Fruit fly (Drosophila melanogaster): ENCODE results near the gene CkIIalpha-i1.

The CkIIalpha-i1 gene

dm6 chr3L:15802655-15803054, 14.1 kb upstream of the CkIIalpha-i1 start (continued):
- no peak for TF ChIP-seq unc-4 (GFP tag; IDR thresholded peaks at IDR 0.05; ENCODE audit: partially characterized antibody)
- no peak for TF ChIP-seq Dll (GFP tag; IDR thresholded peaks at IDR 0.05; ENCODE audit: partially characterized antibody)
- no peak for TF ChIP-seq jing (GFP tag; optimal IDR thresholded peaks at IDR 0.05)
- no peak for TF ChIP-seq CG4730 (GFP tag; IDR thresholded peaks at IDR 0.05)
- no peak for TF ChIP-seq gro (GFP tag; optimal IDR thresholded peaks at IDR 0.05)
- 0 out of 2 replicates have a peak, but pooled peaks have one; percentile 35 for TF ChIP-seq Xrp1 (GFP tag; IDR thresholded peaks at IDR 0.05)
- 0 out of 3 replicates have a peak, but pooled peaks have one; percentile 36 for TF ChIP-seq zfh1 (GFP tag; IDR thresholded peaks at IDR 0.05)
- no peak for TF ChIP-seq CkIIα-i1 (GFP tag; IDR thresholded peaks at IDR 0.05)
- TF ChIP-seq ato (GFP tag; IDR thresholded peaks at IDR 0.05; ENCODE audit: partially characterized antibody) = no peak
- TF ChIP-seq CG2202 (tag; optimal IDR thresholded peaks at IDR 0.05) = no peak
- no peak for TF ChIP-seq CG14965 (GFP tag; optimal IDR thresholded peaks at IDR 0.05; ENCODE audit: borderline replicate concordance)
- no peak for TF ChIP-seq MTF-1 (GFP tag; optimal IDR thresholded peaks at IDR 0.05; ENCODE audit: borderline replicate concordance)
- no peak for TF ChIP-seq gfzf (GFP tag; optimal IDR thresholded peaks at IDR 0.05)
- TF ChIP-seq CG3838 (GFP tag; optimal IDR thresholded peaks at IDR 0.05) = no peak
- TF ChIP-seq CG17829 (tag; optimal IDR thresholded peaks at IDR 0.05) = peak; percentile 53
- peak; percentile 39 for TF ChIP-seq Ets65A (GFP tag)
- TF ChIP-seq PHDP (tag; optimal IDR thresholded peaks at IDR 0.05) = no peak
- peak; percentile 52 for TF ChIP-seq CG15696 (tag; optimal IDR thresholded peaks at IDR 0.05)
- TF ChIP-seq tin (GFP tag; optimal IDR thresholded peaks at IDR 0.05) = no peak
- TF ChIP-seq grau (tag; optimal IDR thresholded peaks at IDR 0.05) = peak; percentile 6
- TF ChIP-seq Doc2 (GFP tag; IDR thresholded peaks at IDR 0.05) = no peak
- peak; percentile 5 for TF ChIP-seq CG14710 (tag; optimal IDR thresholded peaks at IDR 0.05)
- no peak for TF ChIP-seq Doc3 (GFP tag; IDR thresholded peaks at IDR 0.05; ENCODE audit: partially characterized antibody)
- no peak for TF ChIP-seq Hey (tag; optimal IDR thresholded peaks at IDR 0.05)
- TF ChIP-seq crc (GFP tag; optimal IDR thresholded peaks at IDR 0.05) = no peak
- TF ChIP-seq CG3281 (GFP tag; optimal IDR thresholded peaks at IDR 0.05) = no peak
- TF ChIP-seq br (optimal IDR thresholded peaks at IDR 0.05) = no peak
- TF ChIP-seq Ets97D (GFP tag; optimal IDR thresholded peaks at IDR 0.05) = no peak
- no peak for TF ChIP-seq CG10959 (GFP tag; IDR thresholded peaks at IDR 0.05)
- TF ChIP-seq Side (GFP tag; optimal IDR thresholded peaks at IDR 0.05) = no peak
- peak; percentile 34 for TF ChIP-seq gem (tag; optimal IDR thresholded peaks at IDR 0.05)
- TF ChIP-seq CG14860 (GFP tag; IDR thresholded peaks at IDR 0.05; ENCODE audit: partially characterized antibody) = no peak
- no peak for TF ChIP-seq zfh2 (GFP tag; optimal IDR thresholded peaks at IDR 0.05)
- TF ChIP-seq toy (GFP tag; IDR thresholded peaks at IDR 0.05) = no peak
- no peak for TF ChIP-seq sr (GFP tag; IDR thresholded peaks at IDR 0.05)
- TF ChIP-seq Jarid2 (GFP tag; optimal IDR thresholded peaks at IDR 0.05) = no peak
- no peak for TF ChIP-seq psq (GFP tag; optimal IDR thresholded peaks at IDR 0.05)
- no peak for TF ChIP-seq klu (GFP tag; IDR thresholded peaks at IDR 0.05)
- no peak for TF ChIP-seq CrebB (tag; optimal IDR thresholded peaks at IDR 0.05)
- TF ChIP-seq CTCF (GFP tag; optimal IDR thresholded peaks at IDR 0.05) = no peak
- no peak for TF ChIP-seq Adf1 (GFP tag; IDR thresholded peaks at IDR 0.05)
- TF ChIP-seq CG13775 (GFP tag; optimal IDR thresholded peaks at IDR 0.05) = peak; percentile 9
- no peak for TF ChIP-seq CG9876 (GFP tag; optimal IDR thresholded peaks at IDR 0.05)
- TF ChIP-seq E2f1 (GFP tag; IDR thresholded peaks at IDR 0.05) = no peak
- no peak for TF ChIP-seq CG8765 (GFP tag; IDR thresholded peaks at IDR 0.05)
- TF ChIP-seq emc (GFP tag; optimal IDR thresholded peaks at IDR 0.05) = no peak
- no peak for TF ChIP-seq bcd (GFP tag; optimal IDR thresholded peaks at IDR 0.05)
- TF ChIP-seq CG7372 (GFP tag; IDR thresholded peaks at IDR 0.05) = no peak
- peak; percentile 31 for TF ChIP-seq CG10979 (tag; optimal IDR thresholded peaks at IDR 0.05)
- TF ChIP-seq Drgx (GFP tag; IDR thresholded peaks at IDR 0.05) = no peak
- no peak for TF ChIP-seq CG9609 (GFP tag; optimal IDR thresholded peaks at IDR 0.05)
- TF ChIP-seq CG17568 (GFP tag; optimal IDR thresholded peaks at IDR 0.05) = no peak
- TF ChIP-seq crp (GFP tag; optimal IDR thresholded peaks at IDR 0.05) = no peak
